Fruit fly (Drosophila melanogaster) S2 (cell line): ENCODE data around the gene Sac1.

Experiments used
- CG8478 ChIP-seq: fragments of >200 bp; optimal IDR thresholded peaks from 2 replicates; lab custom pipeline; 2018
- CTCF ChIP-seq, 2 experiments: fragments of >200 bp; optimal IDR thresholded peaks; 2 replicates each; lab custom pipeline; 2018

DNA sequence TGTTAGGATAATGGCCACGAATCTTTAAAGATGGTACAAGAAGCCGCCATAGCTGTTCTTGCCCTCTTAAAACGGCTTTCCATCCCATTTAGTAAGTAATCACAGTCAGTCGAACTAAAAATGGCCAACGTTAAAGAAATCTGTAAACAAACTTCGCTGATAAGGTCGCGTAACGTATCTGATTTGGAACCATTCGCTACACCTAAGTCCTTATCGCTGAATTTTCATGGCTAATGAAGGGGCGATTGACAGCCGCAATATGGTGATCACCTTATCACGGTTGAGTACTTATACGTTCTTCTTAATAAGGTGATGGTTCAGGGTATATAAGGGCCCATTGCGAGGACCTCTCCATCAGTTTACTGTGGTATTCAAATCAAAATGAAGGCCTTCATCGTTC, 35.0 kb upstream of the Sac1 start, which contains the start of gene LysE:
- no peak for TF ChIP-seq CG8478
- TF ChIP-seq CTCF (optimal IDR thresholded peaks at IDR 0.05; lab: Kevin White, UChicago), result no peak
